Fruit fly (Drosophila melanogaster) whole organism, embryonic: ENCODE results near the gene amrt.

Experiments
- Blimp-1 ChIP-seq: fragments of 200-800 bp; sonication (Bioruptor generic); optimal IDR thresholded peaks from 3 replicates; lab custom pipeline; 2018; ENCODE audit warnings: missing biosample characterization, missing genetic modification characterization, mild to moderate bottlenecking, moderate library complexity, missing genetic modification reagents
- CG11247 ChIP-seq: fragments of 200-800 bp; sonication (Bioruptor generic); IDR thresholded peaks from 2 replicates; pipeline ENCODE4 v1.3.6; 2022; ENCODE audit warnings: missing biosample characterization, missing genetic modification characterization
- CG12104 ChIP-seq: fragments of 200-800 bp; sonication (Bioruptor generic); optimal IDR thresholded peaks from 3 replicates; lab custom pipeline; 2016; ENCODE audit warnings: missing biosample characterization, missing genetic modification characterization
- CG12155 ChIP-seq: fragments of 200-800 bp; sonication (Bioruptor generic); optimal IDR thresholded peaks from 3 replicates; lab custom pipeline; 2016; ENCODE audit warnings: missing biosample characterization, missing genetic modification characterization
- CG12659 ChIP-seq: fragments of 200-800 bp; sonication (Bioruptor generic); optimal IDR thresholded peaks from 3 replicates; lab custom pipeline; 2017; ENCODE audit warnings: mild to moderate bottlenecking, missing biosample characterization, missing genetic modification reagents, missing genetic modification characterization
- CG13123 ChIP-seq: fragments of 200-800 bp; sonication (Bioruptor generic); optimal IDR thresholded peaks from 2 replicates; lab custom pipeline; 2016; ENCODE audit warnings: missing biosample characterization, missing genetic modification characterization
- CG14014 ChIP-seq: fragments of 200-800 bp; sonication (Bioruptor generic); IDR thresholded peaks from 2 replicates; pipeline ENCODE4 v1.3.6; 2022; ENCODE audit warnings: missing biosample characterization, missing genetic modification characterization
- CG15073 ChIP-seq: fragments of 200-800 bp; sonication (Bioruptor generic); optimal IDR thresholded peaks from 2 replicates; lab custom pipeline; 2016; ENCODE audit warnings: missing biosample characterization, missing genetic modification characterization
- CG15269 ChIP-seq: fragments of 200-800 bp; sonication (Bioruptor generic); optimal IDR thresholded peaks from 2 replicates; lab custom pipeline; 2018; ENCODE audit warnings: missing biosample characterization, mild to moderate bottlenecking, missing genetic modification characterization, moderate library complexity
- CG1529 ChIP-seq: fragments of 200-800 bp; sonication (Bioruptor generic); optimal IDR thresholded peaks from 3 replicates; lab custom pipeline; 2018; ENCODE audit warnings: missing biosample characterization, missing genetic modification characterization
- CG16863 ChIP-seq: fragments of 200-800 bp; sonication (Bioruptor generic); optimal IDR thresholded peaks from 3 replicates; lab custom pipeline; 2016; ENCODE audit warnings: missing biosample characterization, missing genetic modification characterization
- CG2889 ChIP-seq: fragments of 200-800 bp; sonication (Bioruptor generic); IDR thresholded peaks from 3 replicates; pipeline ENCODE4 v1.3.6; 2022; ENCODE audit warnings: missing biosample characterization, missing genetic modification characterization
- CG31224 ChIP-seq: fragments of 200-800 bp; sonication (Bioruptor generic); IDR thresholded peaks from 2 replicates; pipeline ENCODE4 v1.3.6; 2022; ENCODE audit warnings: missing biosample characterization, missing genetic modification characterization
- CG31388 ChIP-seq: fragments of 200-800 bp; sonication (Bioruptor generic); optimal IDR thresholded peaks from 2 replicates; lab custom pipeline; 2016; ENCODE audit warnings: missing biosample characterization, missing genetic modification characterization
- CG31441 ChIP-seq: fragments of 200-800 bp; sonication (Bioruptor generic); IDR thresholded peaks from 2 replicates; pipeline ENCODE4 v1.3.6; 2022; ENCODE audit warnings: missing biosample characterization, missing genetic modification characterization
- CG3726 ChIP-seq: fragments of 200-800 bp; sonication (Bioruptor generic); IDR thresholded peaks from 3 replicates; pipeline ENCODE4, ENCODE4 v1.3.6; 2022; ENCODE audit warnings: missing biosample characterization, missing genetic modification characterization
- CG4730 ChIP-seq: fragments of 200-800 bp; sonication (Bioruptor generic); IDR thresholded peaks from 2 replicates; pipeline ENCODE4 v1.3.6; 2022; ENCODE audit warnings: missing biosample characterization, missing genetic modification characterization
- CG7357 ChIP-seq: fragments of 200-800 bp; sonication (Bioruptor generic); IDR thresholded peaks from 3 replicates; pipeline ENCODE4 v1.3.6; 2022; ENCODE audit warnings: missing biosample characterization, missing genetic modification characterization
- CG8290 ChIP-seq, 3 experiments: fragments of 200-800 bp; sonication (Bioruptor generic); optimal IDR thresholded peaks; 2 replicates each; lab custom pipeline; 2016 to 2019; ENCODE audit warnings: missing biosample characterization in 3 of 3, missing genetic modification characterization in 3 of 3, mild to moderate bottlenecking in 2 of 3, moderate library complexity in 1 of 3
- CG9817 ChIP-seq: fragments of 200-800 bp; sonication (Bioruptor generic); optimal IDR thresholded peaks from 2 replicates; lab custom pipeline; 2018; ENCODE audit warnings: missing biosample characterization, mild to moderate bottlenecking, missing genetic modification characterization, moderate library complexity
- CrebB ChIP-seq: fragments of 200-800 bp; sonication (Bioruptor generic); optimal IDR thresholded peaks from 3 replicates; lab custom pipeline; 2018; ENCODE audit warnings: missing biosample characterization, mild to moderate bottlenecking, missing genetic modification characterization
- E2f2 ChIP-seq: fragments of 200-800 bp; sonication (Bioruptor generic); IDR thresholded peaks from 2 replicates; pipeline ENCODE4 v1.3.6; 2022; ENCODE audit warnings: missing biosample characterization, missing genetic modification characterization
- Fer1 ChIP-seq: fragments of 200-800 bp; sonication (Bioruptor generic); optimal IDR thresholded peaks from 2 replicates; lab custom pipeline; 2017; ENCODE audit warnings: missing biosample characterization, mild to moderate bottlenecking, missing genetic modification characterization
- HLH54F ChIP-seq: fragments of 200-800 bp; sonication (Bioruptor generic); optimal IDR thresholded peaks from 3 replicates; lab custom pipeline; 2016; ENCODE audit warnings: missing biosample characterization, missing genetic modification characterization
- Hmx ChIP-seq: fragments of 200-800 bp; sonication (Bioruptor generic); optimal IDR thresholded peaks from 2 replicates; lab custom pipeline; 2016; ENCODE audit warnings: missing biosample characterization, missing genetic modification characterization
- Lhr ChIP-seq: fragments of 200-800 bp; sonication (Bioruptor generic); optimal IDR thresholded peaks from 3 replicates; lab custom pipeline; 2017; ENCODE audit warnings: mild to moderate bottlenecking, missing biosample characterization, missing genetic modification reagents, missing genetic modification characterization
- MESR4 ChIP-seq: fragments of 200-800 bp; sonication (Bioruptor generic); optimal IDR thresholded peaks from 2 replicates; lab custom pipeline; 2018; ENCODE audit warnings: missing biosample characterization, mild to moderate bottlenecking, missing genetic modification characterization, moderate library complexity
- Mad ChIP-seq: fragments of 200-800 bp; sonication (Bioruptor generic); optimal IDR thresholded peaks from 2 replicates; lab custom pipeline; 2016; ENCODE audit warnings: missing biosample characterization, missing genetic modification characterization
- Med ChIP-seq: fragments of 200-800 bp; sonication (Bioruptor generic); peaks from one replicate; lab custom pipeline; 2016; ENCODE audit warnings: missing biosample characterization, missing genetic modification characterization, mild to moderate bottlenecking, inconsistent platforms, moderate library complexity
- Mrtf ChIP-seq: fragments of 200-800 bp; sonication (Bioruptor generic); IDR thresholded peaks from 3 replicates; pipeline ENCODE4 v1.3.6; 2022; ENCODE audit warnings: missing biosample characterization, missing genetic modification characterization
- NC2α ChIP-seq: fragments of 200-800 bp; sonication (Bioruptor generic); optimal IDR thresholded peaks from 2 replicates; lab custom pipeline; 2016; ENCODE audit warnings: missing biosample characterization, missing genetic modification characterization
- Pdp1 ChIP-seq, 2 experiments: fragments of 200-800 bp; sonication (Bioruptor generic); optimal IDR thresholded peaks; 3 replicates each; lab custom pipeline; 2016; ENCODE audit warnings: missing biosample characterization in 2 of 2, missing genetic modification characterization in 2 of 2, mild to moderate bottlenecking in 1 of 2, moderate library complexity in 1 of 2
- Sox100B ChIP-seq: fragments of 200-800 bp; sonication (Bioruptor generic); optimal IDR thresholded peaks from 3 replicates; lab custom pipeline; 2018; ENCODE audit warnings: missing biosample characterization, mild to moderate bottlenecking, missing genetic modification characterization
- Sry-β ChIP-seq: fragments of 200-800 bp; sonication (Bioruptor generic); optimal IDR thresholded peaks from 2 replicates; lab custom pipeline; 2018; ENCODE audit warnings: missing biosample characterization, mild to moderate bottlenecking, missing genetic modification characterization, moderate library complexity
- Tbp ChIP-seq: fragments of >200 bp; optimal IDR thresholded peaks from 2 replicates; lab custom pipeline; 2018; ENCODE audit warnings: missing biosample characterization, missing genetic modification characterization
- aop ChIP-seq: fragments of 200-800 bp; sonication (Bioruptor generic); IDR thresholded peaks from 2 replicates; pipeline ENCODE4 v1.3.6; 2022; ENCODE audit warnings: missing biosample characterization, missing genetic modification characterization
- ato ChIP-seq: fragments of 200-800 bp; sonication (Bioruptor generic); IDR thresholded peaks from 2 replicates; pipeline ENCODE4 v1.3.6; 2022; ENCODE audit warnings: missing biosample characterization, missing genetic modification characterization; ENCODE audit not compliant: partially characterized antibody
- btn ChIP-seq: fragments of 200-800 bp; sonication (Bioruptor generic); optimal IDR thresholded peaks from 2 replicates; lab custom pipeline; 2016; ENCODE audit warnings: missing biosample characterization, missing genetic modification characterization
- fu2 ChIP-seq: fragments of 200-800 bp; sonication (Bioruptor generic); optimal IDR thresholded peaks from 2 replicates; lab custom pipeline; 2016; ENCODE audit warnings: missing biosample characterization, missing genetic modification characterization
- h ChIP-seq: fragments of >200 bp; optimal IDR thresholded peaks from 2 replicates; lab custom pipeline; 2017
- nerfin-1 ChIP-seq: fragments of 200-800 bp; sonication (Bioruptor generic); optimal IDR thresholded peaks from 3 replicates; lab custom pipeline; 2019; ENCODE audit warnings: missing biosample characterization, mild to moderate bottlenecking, missing genetic modification characterization, moderate library complexity
- org-1 ChIP-seq: fragments of 200-800 bp; sonication (Bioruptor generic); optimal IDR thresholded peaks from 2 replicates; lab custom pipeline; 2017; ENCODE audit warnings: missing biosample characterization, missing genetic modification characterization
- sens-2 ChIP-seq: fragments of 200-800 bp; sonication (Bioruptor generic); IDR thresholded peaks from 2 replicates; pipeline ENCODE4 v1.3.6; 2022; ENCODE audit warnings: missing biosample characterization, missing genetic modification characterization
- slou ChIP-seq: fragments of 200-800 bp; sonication (Bioruptor generic); optimal IDR thresholded peaks from 3 replicates; lab custom pipeline; 2016; ENCODE audit warnings: missing biosample characterization, missing genetic modification characterization
- so ChIP-seq: fragments of 200-800 bp; sonication (Bioruptor generic); IDR thresholded peaks from 3 replicates; pipeline ENCODE4 v1.3.6; 2022; ENCODE audit warnings: missing biosample characterization, missing genetic modification characterization
- sqz ChIP-seq: fragments of 200-800 bp; sonication (Bioruptor generic); optimal IDR thresholded peaks from 3 replicates; lab custom pipeline; 2018; ENCODE audit warnings: missing biosample characterization, mild to moderate bottlenecking, missing genetic modification characterization
- tap ChIP-seq: fragments of 200-800 bp; optimal IDR thresholded peaks from 3 replicates; lab custom pipeline; 2019; ENCODE audit warnings: missing biosample characterization, mild to moderate bottlenecking, missing genetic modification characterization, moderate library complexity
- tio ChIP-seq: fragments of 200-800 bp; sonication (Bioruptor generic); optimal IDR thresholded peaks from 2 replicates; lab custom pipeline; 2017; ENCODE audit warnings: missing biosample characterization, missing genetic modification characterization, inconsistent platforms
- vnd ChIP-seq: fragments of 200-800 bp; sonication (Bioruptor generic); IDR thresholded peaks from 3 replicates; pipeline ENCODE4 v1.3.6; 2022; ENCODE audit warnings: missing biosample characterization, missing genetic modification characterization; ENCODE audit not compliant: partially characterized antibody
- wor ChIP-seq: fragments of 200-800 bp; sonication (Bioruptor generic); IDR thresholded peaks from 2 replicates; pipeline ENCODE4 v1.3.6; 2022; ENCODE audit warnings: missing biosample characterization, missing genetic modification characterization
- zen ChIP-seq: fragments of 200-800 bp; sonication (Bioruptor generic); optimal IDR thresholded peaks from 3 replicates; lab custom pipeline; 2018; ENCODE audit warnings: missing biosample characterization, mild to moderate bottlenecking, missing genetic modification characterization, moderate library complexity

Gene amrt

dm6 chrX:13739411-13739888 lies 42.8 kb upstream of the amrt start, which contains the start of gene CG11151 (continued):
- TF ChIP-seq Pdp1 (GFP tag; optimal IDR thresholded peaks at IDR 0.05; lab: Kevin White, UChicago) (peak; percentile 94 to 97), wor (GFP tag; lab: Robert Waterston, UW) (peak; percentile 95), tio (GFP tag; lab: Kevin White, UChicago) (peak; percentile 95), CG2889 (peak; percentile 95), CG12659 (GFP tag; lab: Kevin White, UChicago) (peak; percentile 98), sqz (GFP tag; lab: Kevin White, UChicago) (peak; percentile 93), zen (tag; lab: Kevin White, UChicago) (peak; percentile 96), so (GFP tag; lab: Robert Waterston, UW) (peak; percentile 96), CG31224 (GFP tag; lab: Robert Waterston, UW) (peak; percentile 85), CG13123 (peak; percentile 92), btn (GFP tag; lab: Kevin White, UChicago) (peak; percentile 95), CG7357 (peak; percentile 82), CG3726 (GFP tag; lab: Robert Waterston, UW) (peak; percentile 92), nerfin-1 (peak; percentile 94), CG1529 (GFP tag; lab: Kevin White, UChicago) (peak; percentile 95), CG31441 (GFP tag; lab: Robert Waterston, UW) (peak; percentile 95), CG12155 (GFP tag; lab: Kevin White, UChicago) (peak; percentile 93), Tbp (no peak), Sox100B (GFP tag; lab: Kevin White, UChicago) (peak; percentile 94), Mrtf (GFP tag; lab: Robert Waterston, UW) (peak; percentile 93), CG15269 (peak; percentile 98), CrebB (tag; lab: Kevin White, UChicago) (peak; percentile 96), CG8290 (GFP tag; optimal IDR thresholded peaks at IDR 0.05; lab: Kevin White, UChicago) (peak; percentile 91), CG8290 (tag; optimal IDR thresholded peaks at IDR 0.05; lab: Kevin White, UChicago) (peak; percentile 78 to 98), NC2α (GFP tag; lab: Kevin White, UChicago) (peak; percentile 96), CG16863 (GFP tag; lab: Kevin White, UChicago) (peak; percentile 97), MESR4 (GFP tag; lab: Kevin White, UChicago) (peak; percentile 51), slou (GFP tag; lab: Kevin White, UChicago) (peak; percentile 92), Med (GFP tag; lab: Kevin White, UChicago) (peak; percentile 100), aop (GFP tag; lab: Robert Waterston, UW) (peak; percentile 72), vnd (GFP tag; lab: Robert Waterston, UW) (peak; percentile 67), tap (tag; lab: Kevin White, UChicago) (peak; percentile 94), Fer1 (GFP tag; lab: Kevin White, UChicago) (peak; percentile 98), Blimp-1 (GFP tag; lab: Kevin White, UChicago) (peak; percentile 94), fu2 (GFP tag; lab: Kevin White, UChicago) (peak; percentile 96), CG31388 (GFP tag; lab: Kevin White, UChicago) (peak; percentile 88), CG14014 (GFP tag; lab: Robert Waterston, UW) (peak; percentile 95), h (lab: Kevin White, UChicago) (no peak), CG9817 (tag; lab: Kevin White, UChicago) (peak; percentile 96), org-1 (peak; percentile 97), Sry-β (GFP tag; lab: Kevin White, UChicago) (peak; percentile 70), E2f2 (GFP tag; lab: Robert Waterston, UW) (peak; percentile 82), CG4730 (GFP tag; lab: Robert Waterston, UW) (peak; percentile 94), CG12104 (GFP tag; lab: Kevin White, UChicago) (peak; percentile 93), CG11247 (GFP tag; lab: Robert Waterston, UW) (peak; percentile 89), CG15073 (GFP tag; lab: Kevin White, UChicago) (peak; percentile 76), Lhr (peak; percentile 87), Mad (peak; percentile 95), Hmx (GFP tag; lab: Kevin White, UChicago) (peak; percentile 92), HLH54F (peak; percentile 97), ato (GFP tag; lab: Robert Waterston, UW) (no peak), sens-2 (peak; percentile 87)
